Fruit fly (Drosophila melanogaster): Measurements from ENCODE around the gene CG2061.

The CG2061 gene

DNA sequence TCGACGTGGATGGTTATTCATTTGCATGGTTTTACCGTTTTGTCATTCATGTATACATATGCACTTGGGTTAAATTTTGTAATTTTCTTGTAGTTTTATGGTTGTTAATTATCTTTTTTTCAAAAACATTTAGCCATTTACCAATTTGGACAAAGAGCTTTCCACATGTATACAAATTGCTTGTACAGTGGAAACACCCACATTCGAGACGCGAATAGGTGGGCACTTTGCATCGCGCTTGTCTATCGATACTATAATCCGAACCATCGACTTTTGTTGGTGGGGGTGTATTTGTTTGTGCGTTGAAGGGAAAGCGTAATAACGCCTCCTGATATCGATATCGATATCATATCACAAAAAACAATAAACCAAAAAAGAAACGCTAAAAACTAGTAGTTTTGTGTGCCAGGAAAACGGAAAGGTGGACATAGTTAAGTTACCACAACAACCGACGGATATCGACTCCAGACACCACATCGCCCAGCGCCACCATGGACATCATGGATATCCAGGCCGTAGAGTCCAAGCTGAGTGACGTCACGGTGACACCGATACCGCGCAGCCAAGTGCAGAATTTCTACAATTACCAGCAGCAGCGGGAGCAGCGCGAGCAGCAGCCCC is 45.4 kb downstream of the CG2061 start, which contains the start of gene CDK2AP1 (continued):
- TF ChIP-seq CG18599 (GFP tag; optimal IDR thresholded peaks at IDR 0.05) (no peak), lbe (GFP tag; optimal IDR thresholded peaks at IDR 0.05) (no peak), CTCF (GFP tag; optimal IDR thresholded peaks at IDR 0.05) (no peak), Fer2 (tag; optimal IDR thresholded peaks at IDR 0.05) (no peak), CG10654 (GFP tag; optimal IDR thresholded peaks at IDR 0.05) (no peak), schlank (tag; optimal IDR thresholded peaks at IDR 0.05) (no peak), Trl (optimal IDR thresholded peaks at IDR 0.05) (no peak), Trl (GFP tag; optimal IDR thresholded peaks at IDR 0.05) (no peak), CG14860 (GFP tag; IDR thresholded peaks at IDR 0.05; ENCODE audit: partially characterized antibody) (peak; percentile 72), Rx (GFP tag; IDR thresholded peaks at IDR 0.05) (no peak), lilli (GFP tag; optimal IDR thresholded peaks at IDR 0.05) (peak; percentile 21), Dip2 (GFP tag; IDR thresholded peaks at IDR 0.05) (no peak), h (optimal IDR thresholded peaks at IDR 0.05) (no peak), YL-1 (GFP tag; optimal IDR thresholded peaks at IDR 0.05) (peak; percentile 14), NC2α (GFP tag; optimal IDR thresholded peaks at IDR 0.05) (no peak), crc (GFP tag; optimal IDR thresholded peaks at IDR 0.05) (no peak), CG17568 (GFP tag; optimal IDR thresholded peaks at IDR 0.05) (no peak), CG32532 (GFP tag; IDR thresholded peaks at IDR 0.05) (peak; percentile 24), CG15601 (tag; optimal IDR thresholded peaks at IDR 0.05) (no peak), CG17328 (GFP tag; IDR thresholded peaks at IDR 0.05) (peak; percentile 39; the same call in 1 of the 2 replicates), Lim3 (GFP tag; IDR thresholded peaks at IDR 0.05) (no peak), Stat92E (GFP tag; optimal IDR thresholded peaks at IDR 0.05) (no peak), CG17186 (GFP tag; optimal IDR thresholded peaks at IDR 0.05) (peak; percentile 11), CG31365 (tag; optimal IDR thresholded peaks at IDR 0.05) (no peak), maf-S (GFP tag; optimal IDR thresholded peaks at IDR 0.05) (peak; percentile 10), unpg (GFP tag; optimal IDR thresholded peaks at IDR 0.05) (peak; percentile 24), abd-A (tag; optimal IDR thresholded peaks at IDR 0.05) (no peak), Nf-YC (tag; optimal IDR thresholded peaks at IDR 0.05) (no peak), ara (GFP tag; IDR thresholded peaks at IDR 0.05) (no peak), tgo (GFP tag; IDR thresholded peaks at IDR 0.05) (no peak), grn (GFP tag; optimal IDR thresholded peaks at IDR 0.05) (no peak), B-H1 (GFP tag; IDR thresholded peaks at IDR 0.05) (no peak), bsh (GFP tag; optimal IDR thresholded peaks at IDR 0.05) (peak in 1 of 2 experiments; percentile 7), CG12391 (tag; optimal IDR thresholded peaks at IDR 0.05) (peak; percentile 32), CG10959 (GFP tag; IDR thresholded peaks at IDR 0.05) (no peak), nom (GFP tag; optimal IDR thresholded peaks at IDR 0.05) (peak; percentile 8), CG1024 (GFP tag; IDR thresholded peaks at IDR 0.05) (peak; percentile 78), Neu2 (GFP tag; optimal IDR thresholded peaks at IDR 0.05; ENCODE audit: borderline replicate concordance) (no peak), luna (GFP tag; optimal IDR thresholded peaks at IDR 0.05) (no peak), CG1647 (GFP tag; optimal IDR thresholded peaks at IDR 0.05) (no peak), sd (tag; optimal IDR thresholded peaks at IDR 0.05) (no peak), E2f2 (GFP tag; IDR thresholded peaks at IDR 0.05) (0 out of 2 replicates have a peak, but pooled peaks have one; percentile 7), Atf3 (GFP tag; optimal IDR thresholded peaks at IDR 0.05) (peak; percentile 48), ham (GFP tag; IDR thresholded peaks at IDR 0.05) (no peak), chn (GFP tag; optimal IDR thresholded peaks at IDR 0.05) (peak; percentile 49), CG15696 (tag; optimal IDR thresholded peaks at IDR 0.05) (no peak), Antp (GFP tag; optimal IDR thresholded peaks at IDR 0.05) (peak; percentile 36), CG15269 (tag; optimal IDR thresholded peaks at IDR 0.05) (peak; percentile 24), CG6654 (GFP tag; optimal IDR thresholded peaks at IDR 0.05) (no peak), kah (GFP tag; optimal IDR thresholded peaks at IDR 0.05) (no peak), CG17359 (tag; optimal IDR thresholded peaks at IDR 0.05) (no peak), CG11560 (tag; IDR thresholded peaks at IDR 0.05) (no peak; the same call in 2 of the 3 replicates)

Data from whole organism, embryonic.